Fruit fly (Drosophila melanogaster): Measurements from ENCODE around the gene CG45690.

Gene CG45690

DNA sequence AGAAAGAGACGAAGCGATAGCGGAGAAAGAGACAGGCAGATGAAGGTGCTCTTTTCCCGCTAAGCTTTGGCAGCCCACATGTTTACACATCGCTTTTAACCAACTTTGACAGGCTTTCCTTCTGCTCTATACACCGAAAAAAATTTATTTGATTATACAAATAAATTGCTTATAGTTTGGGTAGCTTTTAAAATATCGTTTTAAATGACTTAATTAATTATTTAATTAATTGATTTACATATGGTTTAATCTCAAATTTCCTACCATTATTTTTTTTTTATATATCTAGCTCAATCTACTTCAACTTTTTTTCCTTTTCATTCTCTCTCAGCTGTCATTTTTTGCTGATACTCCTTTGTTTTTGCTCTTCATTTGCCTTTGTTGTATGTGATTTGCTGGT lies 14.9 kb downstream of the CG45690 start:
- TF ChIP-seq CG5180 (GFP tag; optimal IDR thresholded peaks at IDR 0.05) (no peak), CG13287 (GFP tag; IDR thresholded peaks at IDR 0.05; ENCODE audit: partially characterized antibody) (no peak), sim (GFP tag; IDR thresholded peaks at IDR 0.05) (no peak), CG5245 (GFP tag; optimal IDR thresholded peaks at IDR 0.05) (no peak), nom (GFP tag; optimal IDR thresholded peaks at IDR 0.05) (peak; percentile 17), CG2202 (tag; optimal IDR thresholded peaks at IDR 0.05) (no peak), CG3281 (GFP tag; optimal IDR thresholded peaks at IDR 0.05) (no peak)

dm6 chr2L:10676933-10677714 lies 19.0 kb downstream of the CG45690 start, which contains the start of gene CG17104:
Gene CG17104, plus strand, starts transcription at chr2L:10677198.
- peak; percentile 56 for TF ChIP-seq grau (tag; optimal IDR thresholded peaks at IDR 0.05)
- TF ChIP-seq Hsf (GFP tag; optimal IDR thresholded peaks at IDR 0.05), result peak; percentile 5
- TF ChIP-seq lilli (GFP tag; optimal IDR thresholded peaks at IDR 0.05), result peak; percentile 16
- no peak for TF ChIP-seq CG1647 (GFP tag; optimal IDR thresholded peaks at IDR 0.05)
- no peak for TF ChIP-seq Dek (tag; optimal IDR thresholded peaks at IDR 0.05)
- TF ChIP-seq CG31441 (GFP tag; IDR thresholded peaks at IDR 0.05), result 0 out of 2 replicates have a peak, but pooled peaks have one; percentile 13
- peak; percentile 49 for TF ChIP-seq Oli (tag; optimal IDR thresholded peaks at IDR 0.05)
- peak; percentile 56 for TF ChIP-seq CG2678 (tag; optimal IDR thresholded peaks at IDR 0.05)
- TF ChIP-seq CG6254 (GFP tag; optimal IDR thresholded peaks at IDR 0.05), result no peak
- TF ChIP-seq Blimp-1 (GFP tag; optimal IDR thresholded peaks at IDR 0.05), result peak; percentile 64
- no peak for TF ChIP-seq Doc3 (GFP tag; IDR thresholded peaks at IDR 0.05; ENCODE audit: partially characterized antibody)
- peak; percentile 31; the same call in 1 of the 3 replicates for TF ChIP-seq CG14050 (GFP tag; IDR thresholded peaks at IDR 0.05)
- TF ChIP-seq CG30403 (GFP tag; optimal IDR thresholded peaks at IDR 0.05), result peak; percentile 51
- TF ChIP-seq HLH4C (GFP tag; IDR thresholded peaks at IDR 0.05; ENCODE audit: partially characterized antibody), result no peak
- TF ChIP-seq Bgb (GFP tag; IDR thresholded peaks at IDR 0.05; ENCODE audit: partially characterized antibody), result no peak
- no peak for TF ChIP-seq kah (GFP tag; optimal IDR thresholded peaks at IDR 0.05)
- TF ChIP-seq NC2β (GFP tag; optimal IDR thresholded peaks at IDR 0.05), result no peak
- TF ChIP-seq gro (GFP tag; optimal IDR thresholded peaks at IDR 0.05), result no peak
- no peak for TF ChIP-seq nerfin-1 (tag; optimal IDR thresholded peaks at IDR 0.05)
- no peak for TF ChIP-seq CG14860 (GFP tag; IDR thresholded peaks at IDR 0.05; ENCODE audit: partially characterized antibody)
- TF ChIP-seq sob (GFP tag; IDR thresholded peaks at IDR 0.05), result no peak
- no peak for TF ChIP-seq B-H1 (GFP tag; IDR thresholded peaks at IDR 0.05)
- TF ChIP-seq ham (GFP tag; IDR thresholded peaks at IDR 0.05), result no peak
- 0 out of 2 replicates have a peak, but pooled peaks have one; percentile 14 for TF ChIP-seq H2.0 (GFP tag; IDR thresholded peaks at IDR 0.05)
- TF ChIP-seq sima (GFP tag; optimal IDR thresholded peaks at IDR 0.05), result no peak
- TF ChIP-seq MTF-1 (GFP tag; optimal IDR thresholded peaks at IDR 0.05; ENCODE audit: borderline replicate concordance), result no peak
- TF ChIP-seq mam (GFP tag; optimal IDR thresholded peaks at IDR 0.05), result peak; percentile 4
- no peak for TF ChIP-seq trh (GFP tag; optimal IDR thresholded peaks at IDR 0.05)
- TF ChIP-seq CG17568 (GFP tag; optimal IDR thresholded peaks at IDR 0.05), result no peak
- no peak for TF ChIP-seq scrt (GFP tag; optimal IDR thresholded peaks at IDR 0.05)
- 0 out of 3 replicates have a peak, but pooled peaks have one; percentile 14 for TF ChIP-seq ci (GFP tag; IDR thresholded peaks at IDR 0.05)
- no peak for TF ChIP-seq sr (GFP tag; IDR thresholded peaks at IDR 0.05)
- TF ChIP-seq CG7839 (tag; optimal IDR thresholded peaks at IDR 0.05), result peak; percentile 42
- TF ChIP-seq CG6791 (GFP tag; IDR thresholded peaks at IDR 0.05; ENCODE audit: partially characterized antibody), result no peak
- no peak for TF ChIP-seq CG17802 (tag; optimal IDR thresholded peaks at IDR 0.05)
- no peak for TF ChIP-seq Lim3 (GFP tag; IDR thresholded peaks at IDR 0.05)
- no peak for TF ChIP-seq slou (GFP tag; optimal IDR thresholded peaks at IDR 0.05)
- no peak for TF ChIP-seq CG8281 (tag; optimal IDR thresholded peaks at IDR 0.05)
- no peak for TF ChIP-seq CG18476 (GFP tag; optimal IDR thresholded peaks at IDR 0.05)
- no peak for TF ChIP-seq Mad (GFP tag; optimal IDR thresholded peaks at IDR 0.05)

Data from whole organism, embryonic.